Worm (Caenorhabditis elegans): ENCODE data around the gene clec-246.

clec-246 gene

DNA sequence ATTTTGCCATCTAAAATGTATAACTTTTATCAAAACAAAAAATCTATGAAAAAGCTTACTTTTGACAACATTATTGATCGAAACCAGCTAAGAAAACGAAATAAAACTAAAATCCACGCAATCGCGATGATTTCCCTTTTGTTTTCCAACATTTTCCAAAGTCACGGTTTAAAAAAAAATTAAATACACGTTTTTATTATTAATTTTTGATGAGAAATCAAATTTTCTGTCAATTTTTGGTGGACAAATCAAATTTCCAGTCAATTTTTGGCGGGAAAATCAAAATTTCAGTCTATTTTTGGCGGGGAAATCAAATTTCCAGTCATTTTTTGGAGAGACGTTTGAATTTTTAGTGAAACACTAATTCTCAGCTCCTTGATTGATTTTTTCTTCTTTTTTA lies 24.5 kb upstream of the clec-246 start, which contains the start of gene C14A6.5:
C14A6.5 (minus strand) TSS at position 101 of the 400 bp plus-strand sequence.
- no peak for TF ChIP-seq tbx-2 (tag; optimal IDR thresholded peaks at IDR 0.05)
- TF ChIP-seq nhr-25 (tag; optimal IDR thresholded peaks at IDR 0.05) = no peak
- no peak for TF ChIP-seq lin-15B (tag; optimal IDR thresholded peaks at IDR 0.05)
- no peak for TF ChIP-seq elt-1 (tag; optimal IDR thresholded peaks at IDR 0.05)
- no peak for TF ChIP-seq ztf-11 (tag; optimal IDR thresholded peaks at IDR 0.05)
- no peak for TF ChIP-seq fkh-2 (tag; optimal IDR thresholded peaks at IDR 0.05)
- TF ChIP-seq R02D3.7 (tag; optimal IDR thresholded peaks at IDR 0.05) = no peak
- TF ChIP-seq egl-27 (tag; optimal IDR thresholded peaks at IDR 0.05) = no peak
- TF ChIP-seq unc-62 (GFP tag; optimal IDR thresholded peaks at IDR 0.05) = no peak
- no peak for TF ChIP-seq lin-39 (tag; optimal IDR thresholded peaks at IDR 0.05)
- TF ChIP-seq pha-4 (tag; optimal IDR thresholded peaks at IDR 0.05) = no peak

- no peak for TF ChIP-seq pha-4 (tag; optimal IDR thresholded peaks at IDR 0.05)
- TF ChIP-seq daf-12 (tag; optimal IDR thresholded peaks at IDR 0.05) = no peak
- TF ChIP-seq fos-1 (tag; optimal IDR thresholded peaks at IDR 0.05) = no peak
- no peak for TF ChIP-seq ztf-11 (tag; optimal IDR thresholded peaks at IDR 0.05)
Observed at ce11 chrV:18167161-18167560, 22.1 kb upstream of the clec-246 start, which contains the start of gene C14A6.6. C14A6.6 (minus strand) TSS chrV:18167261.

- TF ChIP-seq nhr-237 (tag; optimal IDR thresholded peaks at IDR 0.05) (no peak), nhr-77 (tag; optimal IDR thresholded peaks at IDR 0.05) (no peak), mml-1 (tag; optimal IDR thresholded peaks at IDR 0.05) (no peak), fos-1 (tag; optimal IDR thresholded peaks at IDR 0.05) (no peak), R02D3.7 (tag; optimal IDR thresholded peaks at IDR 0.05) (no peak), lin-15B (tag; optimal IDR thresholded peaks at IDR 0.05) (no peak), elt-3 (tag; optimal IDR thresholded peaks at IDR 0.05) (no peak), lsy-12 (tag; optimal IDR thresholded peaks at IDR 0.05) (no peak)
Observed at ce11 chrV:18168266-18168665, 21.0 kb upstream of the clec-246 start, which contains the start of gene C14A6.7. C14A6.7 (minus strand) TSS chrV:18168366.

- TF ChIP-seq ceh-9 (tag; optimal IDR thresholded peaks at IDR 0.05) = no peak
- no peak for TF ChIP-seq pha-4 (tag; optimal IDR thresholded peaks at IDR 0.05)
- no peak for TF ChIP-seq nhr-43 (tag; optimal IDR thresholded peaks at IDR 0.05; ENCODE audit: poor library complexity, severe bottlenecking)
- no peak for TF ChIP-seq elt-2 (tag; optimal IDR thresholded peaks at IDR 0.05)
- no peak for TF ChIP-seq nhr-12 (tag; optimal IDR thresholded peaks at IDR 0.05)
- TF ChIP-seq skn-1 (tag; optimal IDR thresholded peaks at IDR 0.05) = no peak
- no peak for TF ChIP-seq fkh-2 (tag; optimal IDR thresholded peaks at IDR 0.05)
- TF ChIP-seq nhr-25 (tag; optimal IDR thresholded peaks at IDR 0.05) = no peak
- no peak for TF ChIP-seq mml-1 (tag; optimal IDR thresholded peaks at IDR 0.05)
- no peak for TF ChIP-seq nfya-1 (tag; optimal IDR thresholded peaks at IDR 0.05; ENCODE audit: insufficient read depth)
- TF ChIP-seq lin-15B (tag; optimal IDR thresholded peaks at IDR 0.05) = no peak
- TF ChIP-seq elt-3 (tag; optimal IDR thresholded peaks at IDR 0.05) = no peak
- no peak for TF ChIP-seq snpc-4 (tag; optimal IDR thresholded peaks at IDR 0.05)
- TF ChIP-seq elt-1 (tag; optimal IDR thresholded peaks at IDR 0.05) = no peak
- TF ChIP-seq aly-2 (tag; optimal IDR thresholded peaks at IDR 0.05) = no peak
- TF ChIP-seq ceh-82 (tag; optimal IDR thresholded peaks at IDR 0.05) = no peak
- no peak for TF ChIP-seq ceh-16 (tag; optimal IDR thresholded peaks at IDR 0.05)
Observed at ce11 chrV:18171568-18171967, 17.7 kb upstream of the clec-246 start, which contains the start of gene C14A6.8. C14A6.8 (minus strand) TSS chrV:18171668.

DNA sequence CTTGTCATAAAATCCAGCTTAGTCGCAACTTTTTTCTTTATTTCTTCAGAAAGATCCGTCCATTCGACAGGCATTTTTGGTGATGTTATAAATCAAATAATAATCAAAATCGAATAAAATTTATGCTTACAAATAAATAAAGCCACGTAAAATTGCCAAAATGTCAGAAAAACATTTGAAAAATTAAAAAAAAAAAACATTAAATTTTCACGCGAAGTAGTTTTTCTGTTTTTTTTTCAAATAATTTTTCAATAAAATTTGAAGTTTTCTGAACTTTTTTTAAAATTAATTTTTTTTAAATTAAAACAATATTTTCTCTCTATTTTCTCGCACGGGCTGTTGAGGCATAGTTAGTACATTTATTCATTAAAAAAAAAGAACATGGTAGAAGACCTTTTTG lies 10.6 kb upstream of the clec-246 start, which contains the start of gene C31G12.4:
C31G12.4 (minus strand) TSS at position 101 of the 400 bp plus-strand sequence.
- TF ChIP-seq lsy-12 (tag; optimal IDR thresholded peaks at IDR 0.05) (no peak), nhr-67 (tag; optimal IDR thresholded peaks at IDR 0.05) (no peak), hmg-11 (tag; optimal IDR thresholded peaks at IDR 0.05) (no peak), daf-12 (tag; optimal IDR thresholded peaks at IDR 0.05) (no peak), ama-1 (optimal IDR thresholded peaks at IDR 0.05) (no peak), mml-1 (tag; optimal IDR thresholded peaks at IDR 0.05) (no peak), zag-1 (tag; optimal IDR thresholded peaks at IDR 0.05) (no peak), elt-1 (tag; optimal IDR thresholded peaks at IDR 0.05) (no peak), fkh-2 (tag; optimal IDR thresholded peaks at IDR 0.05) (no peak), nhr-77 (tag; optimal IDR thresholded peaks at IDR 0.05) (no peak), ZK546.5 (tag; optimal IDR thresholded peaks at IDR 0.05) (no peak), aly-2 (tag; optimal IDR thresholded peaks at IDR 0.05) (no peak), nhr-76 (tag; optimal IDR thresholded peaks at IDR 0.05) (no peak), tbx-2 (tag; optimal IDR thresholded peaks at IDR 0.05) (no peak)

Data from whole organism, L3 larva.